Fruit fly (Drosophila melanogaster) whole organism, embryonic: Measurements from ENCODE around the gene dor.

Source experiments
- Awh ChIP-seq: fragments of 200-800 bp; sonication (Bioruptor generic); IDR thresholded peaks from 2 replicates; pipeline ENCODE4, ENCODE4 v1.3.6; 2022; ENCODE audit warnings: missing biosample characterization, missing genetic modification characterization
- B-H2 ChIP-seq: fragments of 200-800 bp; sonication (Bioruptor generic); optimal IDR thresholded peaks from 2 replicates; lab custom pipeline; 2018; ENCODE audit warnings: missing biosample characterization, mild to moderate bottlenecking, missing genetic modification characterization
- CG11398 ChIP-seq: fragments of 200-800 bp; sonication (Bioruptor generic); optimal IDR thresholded peaks from 2 replicates; lab custom pipeline; 2016; ENCODE audit warnings: missing biosample characterization, missing genetic modification characterization
- CG12219 ChIP-seq: fragments of 200-800 bp; sonication (Bioruptor generic); optimal IDR thresholded peaks from 3 replicates; lab custom pipeline; 2018; ENCODE audit warnings: missing biosample characterization, mild to moderate bottlenecking, missing genetic modification characterization
- CG13287 ChIP-seq: fragments of 200-800 bp; sonication (Bioruptor generic); IDR thresholded peaks from 2 replicates; pipeline ENCODE4 v1.3.6; 2022; ENCODE audit warnings: missing biosample characterization, missing genetic modification characterization; ENCODE audit not compliant: partially characterized antibody
- CG13296 ChIP-seq: fragments of 200-800 bp; sonication (Bioruptor generic); optimal IDR thresholded peaks from 3 replicates; lab custom pipeline; 2018; ENCODE audit warnings: missing biosample characterization, mild to moderate bottlenecking, missing genetic modification characterization
- CG13775 ChIP-seq: fragments of 200-800 bp; sonication (Bioruptor generic); optimal IDR thresholded peaks from 3 replicates; lab custom pipeline; 2017; ENCODE audit warnings: missing biosample characterization, mild to moderate bottlenecking, missing genetic modification characterization
- CG14441 ChIP-seq: fragments of 200-800 bp; sonication (Bioruptor generic); IDR thresholded peaks from 2 replicates; pipeline ENCODE4 v1.3.6; 2022; ENCODE audit warnings: missing biosample characterization, missing genetic modification characterization
- CG17186 ChIP-seq: fragments of 200-800 bp; sonication (Bioruptor generic); optimal IDR thresholded peaks from 3 replicates; lab custom pipeline; 2017; ENCODE audit warnings: missing biosample characterization, missing genetic modification reagents, missing genetic modification characterization
- CG17361 ChIP-seq: fragments of 200-800 bp; sonication (Bioruptor generic); IDR thresholded peaks from 3 replicates; pipeline ENCODE4 v1.3.6; 2022; ENCODE audit warnings: missing biosample characterization, missing genetic modification characterization
- CG1792 ChIP-seq: fragments of 200-800 bp; sonication (Bioruptor generic); optimal IDR thresholded peaks from 2 replicates; lab custom pipeline; 2016; ENCODE audit warnings: missing biosample characterization, missing genetic modification characterization
- CG18011 ChIP-seq: fragments of 200-800 bp; sonication (Bioruptor generic); optimal IDR thresholded peaks from 2 replicates; lab custom pipeline; 2017; ENCODE audit warnings: missing biosample characterization, missing genetic modification characterization, mild to moderate bottlenecking, moderate library complexity, missing genotype
- CG18619 ChIP-seq: fragments of 200-800 bp; sonication (Bioruptor generic); optimal IDR thresholded peaks from 3 replicates; lab custom pipeline; 2017; ENCODE audit warnings: missing biosample characterization, mild to moderate bottlenecking, missing genetic modification characterization
- CG2116 ChIP-seq: fragments of 200-800 bp; sonication (Bioruptor generic); optimal IDR thresholded peaks from 3 replicates; lab custom pipeline; 2018; ENCODE audit warnings: missing biosample characterization, mild to moderate bottlenecking, missing genetic modification characterization
- CG34422 ChIP-seq: fragments of 200-800 bp; sonication (Bioruptor generic); IDR thresholded peaks from 3 replicates; pipeline ENCODE4 v1.3.6; 2022; ENCODE audit warnings: missing biosample characterization, missing genetic modification characterization
- CG4730 ChIP-seq: fragments of 200-800 bp; sonication (Bioruptor generic); IDR thresholded peaks from 2 replicates; pipeline ENCODE4 v1.3.6; 2022; ENCODE audit warnings: missing biosample characterization, missing genetic modification characterization
- CG6813 ChIP-seq: fragments of 200-800 bp; sonication (Bioruptor generic); optimal IDR thresholded peaks from 2 replicates; lab custom pipeline; 2017; ENCODE audit warnings: missing biosample characterization, missing genetic modification characterization, mild to moderate bottlenecking, moderate library complexity, missing genetic modification reagents
- CG7987 ChIP-seq: fragments of 200-800 bp; sonication (Bioruptor generic); optimal IDR thresholded peaks from 2 replicates; lab custom pipeline; 2018; ENCODE audit warnings: missing biosample characterization, mild to moderate bottlenecking, missing genetic modification characterization, moderate library complexity
- CG9437 ChIP-seq: fragments of 200-800 bp; sonication (Bioruptor generic); optimal IDR thresholded peaks from 2 replicates; lab custom pipeline; 2018; ENCODE audit warnings: missing biosample characterization, mild to moderate bottlenecking, missing genetic modification characterization
- CkIIα-i1 ChIP-seq: fragments of 200-800 bp; sonication (Bioruptor generic); IDR thresholded peaks from 2 replicates; pipeline ENCODE4 v1.3.6; 2022; ENCODE audit warnings: missing biosample characterization, missing genetic modification characterization
- Pdp1 ChIP-seq, 2 experiments: fragments of 200-800 bp; sonication (Bioruptor generic); optimal IDR thresholded peaks; 3 replicates each; lab custom pipeline; 2016; ENCODE audit warnings: missing biosample characterization in 2 of 2, missing genetic modification characterization in 2 of 2, mild to moderate bottlenecking in 1 of 2, moderate library complexity in 1 of 2
- Side ChIP-seq: fragments of 200-800 bp; sonication (Bioruptor generic); optimal IDR thresholded peaks from 2 replicates; lab custom pipeline; 2016; ENCODE audit warnings: missing biosample characterization, missing genetic modification characterization
- Stat92E ChIP-seq, 3 experiments: fragments of >200 bp in 2 of 3; fragments of 200-800 bp in 1 of 3; sonication (Bioruptor generic) in 1 of 3; optimal IDR thresholded peaks; 2 replicates each; lab custom pipeline; 2017 to 2019; ENCODE audit warnings: missing biosample characterization in 3 of 3, missing genetic modification characterization in 3 of 3, mild to moderate bottlenecking in 1 of 3, moderate library complexity in 1 of 3
- Usf ChIP-seq: fragments of 200-800 bp; sonication (Bioruptor generic); optimal IDR thresholded peaks from 2 replicates; lab custom pipeline; 2017; ENCODE audit warnings: missing genotype, missing biosample characterization, missing genetic modification characterization
- aop ChIP-seq: fragments of 200-800 bp; sonication (Bioruptor generic); IDR thresholded peaks from 2 replicates; pipeline ENCODE4 v1.3.6; 2022; ENCODE audit warnings: missing biosample characterization, missing genetic modification characterization
- ato ChIP-seq: fragments of 200-800 bp; sonication (Bioruptor generic); IDR thresholded peaks from 2 replicates; pipeline ENCODE4 v1.3.6; 2022; ENCODE audit warnings: missing biosample characterization, missing genetic modification characterization; ENCODE audit not compliant: partially characterized antibody
- br ChIP-seq: fragments of >200 bp; optimal IDR thresholded peaks from 2 replicates; lab custom pipeline; 2017
- crc ChIP-seq: fragments of 200-800 bp; sonication (Bioruptor generic); optimal IDR thresholded peaks from 2 replicates; lab custom pipeline; 2016; ENCODE audit warnings: missing biosample characterization, missing genetic modification characterization
- crp ChIP-seq, 2 experiments: fragments of 200-800 bp; sonication (Bioruptor generic); optimal IDR thresholded peaks; 2 replicates in 1 of 2; 3 replicates in 1 of 2; lab custom pipeline; 2017; ENCODE audit warnings: missing biosample characterization in 2 of 2, missing genetic modification characterization in 2 of 2, mild to moderate bottlenecking in 1 of 2, moderate library complexity in 1 of 2
- disco-r ChIP-seq: fragments of 200-800 bp; sonication (Bioruptor generic); optimal IDR thresholded peaks from 2 replicates; lab custom pipeline; 2016; ENCODE audit warnings: missing biosample characterization, missing genetic modification characterization
- dm ChIP-seq: fragments of 200-800 bp; sonication (Bioruptor generic); optimal IDR thresholded peaks from 3 replicates; lab custom pipeline; 2016; ENCODE audit warnings: missing biosample characterization, missing genetic modification characterization
- fd96Cb ChIP-seq: fragments of 200-800 bp; sonication (Bioruptor generic); optimal IDR thresholded peaks from 2 replicates; lab custom pipeline; 2018; ENCODE audit warnings: missing biosample characterization, mild to moderate bottlenecking, missing genetic modification characterization, moderate library complexity
- fu2 ChIP-seq: fragments of 200-800 bp; sonication (Bioruptor generic); optimal IDR thresholded peaks from 2 replicates; lab custom pipeline; 2016; ENCODE audit warnings: missing biosample characterization, missing genetic modification characterization
- her ChIP-seq: fragments of 200-800 bp; sonication (Bioruptor generic); optimal IDR thresholded peaks from 2 replicates; lab custom pipeline; 2016; ENCODE audit warnings: missing biosample characterization, missing genetic modification characterization
- hkb ChIP-seq, 2 experiments: fragments of 200-800 bp in 1 of 2; fragments of >200 bp in 1 of 2; sonication (Bioruptor generic) in 1 of 2; IDR thresholded peaks in 1 of 2; optimal IDR thresholded peaks in 1 of 2; 2 replicates each; pipeline versions ENCODE4 v1.3.6 to Lab custom; 2017 to 2022; ENCODE audit warnings: missing biosample characterization in 1 of 2, missing genetic modification characterization in 1 of 2
- insv ChIP-seq, 2 experiments: fragments of 200-800 bp; sonication (Bioruptor generic); optimal IDR thresholded peaks; 3 replicates each; lab custom pipeline; 2016 to 2018; ENCODE audit warnings: missing biosample characterization in 2 of 2, missing genetic modification characterization in 2 of 2
- jing ChIP-seq: fragments of 200-800 bp; sonication (Bioruptor generic); optimal IDR thresholded peaks from 2 replicates; lab custom pipeline; 2018; ENCODE audit warnings: missing biosample characterization, mild to moderate bottlenecking, missing genetic modification characterization
- lbe ChIP-seq: fragments of 200-800 bp; sonication (Bioruptor generic); optimal IDR thresholded peaks from 2 replicates; lab custom pipeline; 2016; ENCODE audit warnings: missing biosample characterization, mild to moderate bottlenecking, missing genetic modification characterization
- nau ChIP-seq: fragments of 200-800 bp; sonication (Bioruptor generic); optimal IDR thresholded peaks from 3 replicates; lab custom pipeline; 2017; ENCODE audit warnings: missing biosample characterization, mild to moderate bottlenecking, missing genetic modification characterization, missing genetic modification reagents
- nmo ChIP-seq: fragments of 200-800 bp; sonication (Bioruptor generic); optimal IDR thresholded peaks from 2 replicates; lab custom pipeline; 2018; ENCODE audit warnings: missing biosample characterization, mild to moderate bottlenecking, missing genetic modification characterization, moderate library complexity
- oc ChIP-seq: fragments of 200-800 bp; sonication (Bioruptor generic); optimal IDR thresholded peaks from 2 replicates; lab custom pipeline; 2018; ENCODE audit warnings: missing biosample characterization, mild to moderate bottlenecking, missing genetic modification characterization, moderate library complexity
- pb ChIP-seq: fragments of 200-800 bp; sonication (Bioruptor generic); optimal IDR thresholded peaks from 3 replicates; lab custom pipeline; 2016; ENCODE audit warnings: missing biosample characterization, missing genetic modification characterization
- pros ChIP-seq: fragments of 200-800 bp; sonication (Bioruptor generic); optimal IDR thresholded peaks from 3 replicates; lab custom pipeline; 2019; ENCODE audit warnings: missing biosample characterization, mild to moderate bottlenecking, missing genetic modification characterization, moderate library complexity
- psq ChIP-seq: fragments of 200-800 bp; sonication (Bioruptor generic); optimal IDR thresholded peaks from 2 replicates; lab custom pipeline; 2017; ENCODE audit warnings: missing biosample characterization, missing genetic modification characterization
- scrt ChIP-seq: fragments of 200-800 bp; sonication (Bioruptor generic); optimal IDR thresholded peaks from 2 replicates; lab custom pipeline; 2018; ENCODE audit warnings: missing biosample characterization, mild to moderate bottlenecking, missing genetic modification characterization, moderate library complexity
- sens-2 ChIP-seq: fragments of 200-800 bp; sonication (Bioruptor generic); IDR thresholded peaks from 2 replicates; pipeline ENCODE4 v1.3.6; 2022; ENCODE audit warnings: missing biosample characterization, missing genetic modification characterization
- vfl ChIP-seq: fragments of 200-800 bp; sonication (Bioruptor generic); optimal IDR thresholded peaks from 2 replicates; lab custom pipeline; 2016; ENCODE audit warnings: missing biosample characterization, missing genetic modification characterization

The dor gene

dm6 chrX:1618727-1619581, 45.9 kb upstream of the dor start (continued):
- peak; percentile 70 for TF ChIP-seq Awh (GFP tag; lab: Robert Waterston, UW)
- TF ChIP-seq CG13775 (GFP tag; lab: Kevin White, UChicago) = peak; percentile 69
- no peak for TF ChIP-seq lbe
- peak; percentile 77 for TF ChIP-seq nau (GFP tag; lab: Kevin White, UChicago)
- TF ChIP-seq CG17186 = no peak
- TF ChIP-seq CG1792 (GFP tag; lab: Kevin White, UChicago) = peak; percentile 79
- peak; percentile 89 for TF ChIP-seq CG14441
- peak; percentile 66 for TF ChIP-seq CG11398 (GFP tag; lab: Kevin White, UChicago)
- TF ChIP-seq CG6813 (GFP tag; lab: Kevin White, UChicago) = peak; percentile 66
- TF ChIP-seq oc (tag; lab: Kevin White, UChicago) = peak; percentile 59
- peak; percentile 10 for TF ChIP-seq psq (GFP tag; lab: Kevin White, UChicago)
- TF ChIP-seq Side (GFP tag; lab: Kevin White, UChicago) = peak; percentile 81
- no peak for TF ChIP-seq br
- TF ChIP-seq Usf (GFP tag; lab: Kevin White, UChicago) = peak; percentile 72
- TF ChIP-seq ato = no peak
- peak; percentile 84 for TF ChIP-seq nmo
- TF ChIP-seq CG9437 = peak; percentile 59
- TF ChIP-seq fu2 (GFP tag; lab: Kevin White, UChicago) = peak; percentile 88
- peak; percentile 66 for TF ChIP-seq CG18011 (GFP tag; lab: Kevin White, UChicago)
- peak; percentile 79 for TF ChIP-seq CG18619
- peak; percentile 36 for TF ChIP-seq pb (GFP tag; lab: Kevin White, UChicago)
- peak; percentile 61 for TF ChIP-seq CG12219
- TF ChIP-seq sens-2 = no peak
- TF ChIP-seq crp (GFP tag; optimal IDR thresholded peaks at IDR 0.05; lab: Kevin White, UChicago) = peak in 1 of 2 experiments; percentile 9
- peak; percentile 67 for TF ChIP-seq jing (GFP tag; lab: Kevin White, UChicago)
- TF ChIP-seq Pdp1 (GFP tag; optimal IDR thresholded peaks at IDR 0.05; lab: Kevin White, UChicago) = peak; percentile 85 to 87
- peak; percentile 81 for TF ChIP-seq CG4730 (GFP tag; lab: Robert Waterston, UW)
- TF ChIP-seq CG2116 (GFP tag; lab: Kevin White, UChicago) = peak; percentile 23
- peak; percentile 65 for TF ChIP-seq scrt (GFP tag; lab: Kevin White, UChicago)
- TF ChIP-seq pros (GFP tag; lab: Kevin White, UChicago) = no peak
- peak; percentile 67 for TF ChIP-seq CG13296 (GFP tag; lab: Kevin White, UChicago)
- peak; percentile 75 for TF ChIP-seq crc
- TF ChIP-seq CG13287 (GFP tag; lab: Robert Waterston, UW) = peak; percentile 40
- no peak for TF ChIP-seq hkb (optimal IDR thresholded peaks at IDR 0.05; lab: Kevin White, UChicago)
- peak; percentile 81 for TF ChIP-seq hkb (GFP tag; IDR thresholded peaks at IDR 0.05; lab: Robert Waterston, UW)
- no peak for TF ChIP-seq aop (GFP tag; lab: Robert Waterston, UW)
- TF ChIP-seq fd96Cb (tag; lab: Kevin White, UChicago) = peak; percentile 78
- TF ChIP-seq CG34422 (GFP tag; lab: Robert Waterston, UW) = peak; percentile 86
- TF ChIP-seq B-H2 = peak; percentile 38
- TF ChIP-seq disco-r (GFP tag; lab: Kevin White, UChicago) = peak; percentile 62
- TF ChIP-seq CkIIα-i1 = no peak; the same call in 1 of the 2 replicates
- peak; percentile 6 for TF ChIP-seq CG7987 (GFP tag; lab: Kevin White, UChicago)
- TF ChIP-seq dm (GFP tag; lab: Kevin White, UChicago) = peak; percentile 61
- TF ChIP-seq insv (GFP tag; optimal IDR thresholded peaks at IDR 0.05; lab: Kevin White, UChicago) = no peak
- peak; percentile 65 for TF ChIP-seq vfl (GFP tag; lab: Kevin White, UChicago)
- no peak; the same call in 1 of the 3 replicates for TF ChIP-seq CG17361 (GFP tag; lab: Robert Waterston, UW)
- TF ChIP-seq Stat92E (GFP tag; optimal IDR thresholded peaks at IDR 0.05; lab: Kevin White, UChicago) = no peak
- TF ChIP-seq her = peak; percentile 72
